Worm (Caenorhabditis elegans) whole organism, L2 larva: ENCODE data around the gene cutl-5.

ENCODE experiments used
- C34F6.9 ChIP-seq: fragments of 150-350 bp; optimal IDR thresholded peaks from 2 replicates; lab custom pipeline; 2014; ENCODE audit warnings: missing biosample characterization, missing genetic modification characterization
- F13H6.1 ChIP-seq: sonication (generic microtip); optimal IDR thresholded peaks from 2 replicates; lab custom pipeline; 2016; ENCODE audit warnings: missing genetic modification characterization, missing compliant biosample characterization
- R02D3.7 ChIP-seq: fragments of 150-350 bp; optimal IDR thresholded peaks from 2 replicates; lab custom pipeline; 2014; ENCODE audit warnings: missing biosample characterization, missing genetic modification characterization
- Y55F3AM.14 ChIP-seq: fragments of 200-800 bp; sonication (Bioruptor generic); optimal IDR thresholded peaks from 2 replicates; lab custom pipeline; 2018; ENCODE audit warnings: mild to moderate bottlenecking, missing genetic modification characterization, missing compliant biosample characterization
- alr-1 ChIP-seq: fragments of 150-350 bp; optimal IDR thresholded peaks from 2 replicates; lab custom pipeline; 2014; ENCODE audit warnings: missing biosample characterization, missing genetic modification characterization
- aly-2 ChIP-seq: fragments of 150-350 bp; optimal IDR thresholded peaks from 2 replicates; lab custom pipeline; 2014; ENCODE audit warnings: missing biosample characterization, missing genetic modification characterization
- ama-1 ChIP-seq: fragments of 150-350 bp; optimal IDR thresholded peaks from 2 replicates; lab custom pipeline; 2018; ENCODE audit warnings: inconsistent platforms
- ceh-16 ChIP-seq: fragments of 150-350 bp; optimal IDR thresholded peaks from 2 replicates; lab custom pipeline; 2014; ENCODE audit warnings: missing biosample characterization, missing genetic modification characterization
- ceh-82 ChIP-seq: fragments of 150-350 bp; optimal IDR thresholded peaks from 2 replicates; lab custom pipeline; 2014; ENCODE audit warnings: missing biosample characterization, missing genetic modification characterization
- crh-2 ChIP-seq: sonication (generic microtip); optimal IDR thresholded peaks from 2 replicates; lab custom pipeline; 2017; ENCODE audit warnings: missing biosample characterization, missing genetic modification characterization
- dmd-4 ChIP-seq: sonication (generic microtip); optimal IDR thresholded peaks from 2 replicates; lab custom pipeline; 2017; ENCODE audit warnings: missing biosample characterization, missing genetic modification characterization
- elt-1 ChIP-seq: fragments of 150-350 bp; optimal IDR thresholded peaks from 2 replicates; lab custom pipeline; 2014; ENCODE audit warnings: missing biosample characterization, missing genetic modification characterization
- elt-3 ChIP-seq: sonication (generic microtip); optimal IDR thresholded peaks from 2 replicates; lab custom pipeline; 2017; ENCODE audit warnings: missing biosample characterization, missing genetic modification characterization
- fos-1 ChIP-seq: fragments of 150-350 bp; optimal IDR thresholded peaks from 2 replicates; lab custom pipeline; 2014; ENCODE audit warnings: missing biosample characterization, missing genetic modification characterization
- gmeb-1 ChIP-seq: fragments of 150-350 bp; optimal IDR thresholded peaks from 2 replicates; lab custom pipeline; 2014; ENCODE audit warnings: missing biosample characterization, missing genetic modification characterization
- lin-11 ChIP-seq: fragments of 150-350 bp; sonication (generic microtip); optimal IDR thresholded peaks from 2 replicates; lab custom pipeline; 2014; ENCODE audit warnings: missing biosample characterization, missing genetic modification characterization, inconsistent platforms, mixed read lengths
- lin-13 ChIP-seq: fragments of 150-350 bp; optimal IDR thresholded peaks from 2 replicates; lab custom pipeline; 2014; ENCODE audit warnings: missing biosample characterization, missing genetic modification reagents, missing genetic modification characterization
- lin-39 ChIP-seq: fragments of 150-350 bp; optimal IDR thresholded peaks from 2 replicates; lab custom pipeline; 2014; ENCODE audit warnings: missing biosample characterization, missing genetic modification reagents, missing genetic modification characterization
- lsy-2 ChIP-seq, 2 experiments: fragments of 150-350 bp in 1 of 2; sonication (generic microtip) in 1 of 2; optimal IDR thresholded peaks; 2 replicates each; lab custom pipeline; 2014 to 2017; ENCODE audit warnings: missing biosample characterization in 2 of 2, missing genetic modification characterization in 2 of 2
- mab-5 ChIP-seq: fragments of 150-350 bp; optimal IDR thresholded peaks from 2 replicates; lab custom pipeline; 2014; ENCODE audit warnings: missing biosample characterization, missing genetic modification characterization
- mbf-1 ChIP-seq: sonication (generic microtip); optimal IDR thresholded peaks from 2 replicates; lab custom pipeline; 2017; ENCODE audit warnings: missing biosample characterization, missing genetic modification characterization
- mdl-1 ChIP-seq, 2 experiments: fragments of 150-350 bp in 1 of 2; sonication (generic microtip) in 1 of 2; optimal IDR thresholded peaks; 2 replicates each; lab custom pipeline; 2017; ENCODE audit warnings: missing biosample characterization in 2 of 2, missing genetic modification characterization in 2 of 2
- nhr-10 ChIP-seq: sonication (generic microtip); optimal IDR thresholded peaks from 2 replicates; lab custom pipeline; 2017; ENCODE audit warnings: missing biosample characterization, missing genetic modification characterization
- nhr-11 ChIP-seq: fragments of 150-350 bp; optimal IDR thresholded peaks from 2 replicates; lab custom pipeline; 2014; ENCODE audit warnings: missing biosample characterization, missing genetic modification characterization
- nhr-129 ChIP-seq: fragments of 150-350 bp; optimal IDR thresholded peaks from 2 replicates; lab custom pipeline; 2014; ENCODE audit warnings: missing biosample characterization, missing genetic modification characterization
- nhr-21 ChIP-seq: fragments of 150-350 bp; optimal IDR thresholded peaks from 2 replicates; lab custom pipeline; 2014; ENCODE audit warnings: missing biosample characterization, missing genetic modification characterization
- nhr-237 ChIP-seq: fragments of 150-350 bp; optimal IDR thresholded peaks from 2 replicates; lab custom pipeline; 2014; ENCODE audit warnings: missing biosample characterization, missing genetic modification characterization
- nhr-25 ChIP-seq: fragments of 150-350 bp; sonication (generic microtip); optimal IDR thresholded peaks from 3 replicates; lab custom pipeline; 2014; ENCODE audit warnings: missing biosample characterization, missing genetic modification characterization
- nhr-6 ChIP-seq: fragments of 150-350 bp; optimal IDR thresholded peaks from 2 replicates; lab custom pipeline; 2014; ENCODE audit warnings: missing biosample characterization, missing genetic modification characterization
- nhr-77 ChIP-seq: fragments of 150-350 bp; optimal IDR thresholded peaks from 2 replicates; lab custom pipeline; 2014; ENCODE audit warnings: missing biosample characterization, missing genetic modification characterization
- peb-1 ChIP-seq: fragments of 150-350 bp; optimal IDR thresholded peaks from 2 replicates; lab custom pipeline; 2014; ENCODE audit warnings: missing biosample characterization, missing genetic modification characterization
- sem-4 ChIP-seq: fragments of 150-350 bp; optimal IDR thresholded peaks from 2 replicates; lab custom pipeline; 2014; ENCODE audit warnings: missing biosample characterization, missing genetic modification reagents, missing genetic modification characterization
- skn-1 ChIP-seq: sonication (generic microtip); optimal IDR thresholded peaks from 2 replicates; lab custom pipeline; 2017; ENCODE audit warnings: missing biosample characterization, missing genetic modification characterization
- sma-9 ChIP-seq, 2 experiments: fragments of 150-350 bp in 1 of 2; sonication (generic microtip) in 1 of 2; optimal IDR thresholded peaks; 2 replicates each; lab custom pipeline; 2014 to 2016; ENCODE audit warnings: missing genetic modification characterization in 2 of 2, mild to moderate bottlenecking in 1 of 2, missing biosample characterization in 1 of 2, missing compliant biosample characterization in 1 of 2, missing genetic modification reagents in 1 of 2, moderate library complexity in 1 of 2
- snpc-4 ChIP-seq: fragments of 150-350 bp; optimal IDR thresholded peaks from 2 replicates; lab custom pipeline; 2014; ENCODE audit warnings: missing biosample characterization, missing genetic modification characterization
- unc-39 ChIP-seq: fragments of 150-350 bp; optimal IDR thresholded peaks from 2 replicates; lab custom pipeline; 2014; ENCODE audit warnings: missing biosample characterization, missing genetic modification characterization
- unc-55 ChIP-seq: fragments of 150-350 bp; sonication (generic microtip); optimal IDR thresholded peaks from 3 replicates; lab custom pipeline; 2014; ENCODE audit warnings: missing biosample characterization, missing genetic modification reagents, missing genetic modification characterization
- unc-62 ChIP-seq: fragments of 150-350 bp; optimal IDR thresholded peaks from 2 replicates; lab custom pipeline; 2014; ENCODE audit warnings: missing biosample characterization, missing genetic modification reagents, missing genetic modification characterization
- zag-1 ChIP-seq: fragments of 150-350 bp; optimal IDR thresholded peaks from 2 replicates; lab custom pipeline; 2014; ENCODE audit warnings: missing biosample characterization, missing genetic modification characterization
- ztf-11 ChIP-seq: sonication (generic microtip); optimal IDR thresholded peaks from 2 replicates; lab custom pipeline; 2017; ENCODE audit warnings: missing biosample characterization, missing genetic modification characterization

cutl-5 gene

DNA sequence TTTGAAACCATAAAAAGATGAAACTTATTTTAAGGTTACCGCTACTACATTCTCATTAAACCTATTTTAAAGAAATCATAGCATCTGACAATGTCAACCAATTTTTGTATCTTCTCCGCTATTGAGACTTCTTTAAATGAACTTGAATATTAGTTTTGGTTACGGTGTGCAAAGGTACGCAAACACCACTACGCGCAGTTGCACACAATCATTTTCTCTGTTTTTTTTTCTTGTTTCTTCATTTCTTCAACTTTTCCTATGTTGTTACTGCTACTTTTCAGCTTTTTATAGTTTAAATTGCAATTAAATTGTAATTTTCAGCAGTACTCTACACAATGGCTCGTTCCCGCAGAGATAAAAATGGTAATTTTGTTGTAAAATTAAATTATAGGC is 4.1 kb downstream of the cutl-5 start, which contains the start of gene F10E7.5:
Gene F10E7.5 (plus strand): TSS at position 322 of the 393 bp plus-strand sequence.
- TF ChIP-seq nhr-6 (tag; lab: Kevin White, UChicago) (peak; percentile 24), R02D3.7 (tag; lab: Kevin White, UChicago) (no peak), nhr-11 (tag; lab: Kevin White, UChicago) (no peak), dmd-4 (tag; lab: Kevin White, UChicago) (no peak), gmeb-1 (tag; lab: Kevin White, UChicago) (no peak), unc-39 (no peak), unc-55 (no peak), aly-2 (tag; lab: Kevin White, UChicago) (no peak), ama-1 (lab: Kevin White, UChicago) (no peak), nhr-129 (tag; lab: Kevin White, UChicago) (peak; percentile 60), lsy-2 (tag; optimal IDR thresholded peaks at IDR 0.05; lab: Kevin White, UChicago) (peak; percentile 94 to 99), sem-4 (tag; lab: Kevin White, UChicago) (peak; percentile 30), elt-3 (tag; lab: Kevin White, UChicago) (no peak), alr-1 (tag; lab: Kevin White, UChicago) (no peak), snpc-4 (peak; percentile 36), lin-13 (no peak), fos-1 (tag; lab: Kevin White, UChicago) (no peak), lin-11 (no peak), C34F6.9 (tag; lab: Kevin White, UChicago) (peak; percentile 66), crh-2 (tag; lab: Kevin White, UChicago) (peak; percentile 62), sma-9 (GFP tag; optimal IDR thresholded peaks at IDR 0.05; lab: Kevin White, UChicago) (peak; percentile 26), sma-9 (tag; optimal IDR thresholded peaks at IDR 0.05; lab: Kevin White, UChicago) (no peak)

DNA sequence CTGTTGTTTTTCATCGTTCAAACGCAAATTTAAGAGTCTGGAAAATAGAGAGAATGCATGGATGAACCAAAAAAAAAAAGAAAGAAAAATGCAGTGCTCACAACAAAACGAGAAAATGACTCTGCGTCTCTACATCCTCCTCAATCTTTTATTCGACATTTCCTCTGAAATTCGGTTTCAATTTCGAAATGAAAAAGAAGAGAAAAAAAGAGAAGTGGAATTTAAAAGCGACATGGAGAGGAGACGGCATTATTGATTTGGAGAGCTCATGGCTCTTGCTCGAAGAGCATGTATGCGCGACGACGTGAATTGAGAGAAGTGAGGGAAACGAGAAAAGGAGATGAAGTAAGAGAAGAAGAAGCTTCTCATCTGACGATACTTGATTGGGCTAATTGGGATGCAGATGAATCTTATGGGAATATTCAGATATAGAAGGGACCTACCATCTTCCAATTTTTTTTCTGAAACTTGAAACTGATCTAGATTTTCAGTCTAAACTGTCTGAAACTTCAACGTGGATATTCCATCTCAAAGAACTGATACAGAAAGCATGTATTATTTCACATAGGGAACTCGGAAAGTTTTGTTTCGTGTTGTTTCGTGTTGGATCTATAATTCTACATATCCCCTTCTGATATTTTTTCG is 4.6 kb downstream of the cutl-5 start:
- no peak for TF ChIP-seq nhr-6 (tag; lab: Kevin White, UChicago)
- TF ChIP-seq nhr-25 (tag; lab: Kevin White, UChicago): no peak
- peak; percentile 28 for TF ChIP-seq nhr-129 (tag; lab: Kevin White, UChicago)
- TF ChIP-seq unc-55: peak; percentile 45
- TF ChIP-seq C34F6.9 (tag; lab: Kevin White, UChicago): peak; percentile 58
- TF ChIP-seq ztf-11 (tag; lab: Kevin White, UChicago): no peak
- no peak for TF ChIP-seq ceh-82 (tag; lab: Kevin White, UChicago)
- no peak for TF ChIP-seq ceh-16 (tag; lab: Kevin White, UChicago)
- no peak for TF ChIP-seq snpc-4
- TF ChIP-seq nhr-77 (tag; lab: Kevin White, UChicago): no peak
- TF ChIP-seq gmeb-1 (tag; lab: Kevin White, UChicago): no peak
- no peak for TF ChIP-seq skn-1 (tag; lab: Kevin White, UChicago)
- no peak for TF ChIP-seq lin-39 (tag; lab: Kevin White, UChicago)
- TF ChIP-seq lin-11: no peak
- no peak for TF ChIP-seq nhr-10 (tag; lab: Kevin White, UChicago)
- no peak for TF ChIP-seq peb-1
- no peak for TF ChIP-seq dmd-4 (tag; lab: Kevin White, UChicago)
- no peak for TF ChIP-seq fos-1 (tag; lab: Kevin White, UChicago)
- no peak for TF ChIP-seq mbf-1 (tag; lab: Kevin White, UChicago)
- TF ChIP-seq nhr-237 (tag; lab: Kevin White, UChicago): no peak
- TF ChIP-seq crh-2 (tag; lab: Kevin White, UChicago): no peak
- no peak for TF ChIP-seq mab-5 (tag; lab: Kevin White, UChicago)
- TF ChIP-seq R02D3.7 (tag; lab: Kevin White, UChicago): no peak
- peak; percentile 21 for TF ChIP-seq zag-1 (tag; lab: Kevin White, UChicago)
- TF ChIP-seq lsy-2 (tag; optimal IDR thresholded peaks at IDR 0.05; lab: Kevin White, UChicago): peak in 1 of 2 experiments; percentile 35
- TF ChIP-seq unc-62 (GFP tag; lab: Kevin White, UChicago): no peak
- peak; percentile 16 for TF ChIP-seq sem-4 (tag; lab: Kevin White, UChicago)
- no peak for TF ChIP-seq F13H6.1 (tag; lab: Kevin White, UChicago)
- TF ChIP-seq Y55F3AM.14 (GFP tag; lab: Kevin White, UChicago): no peak
- TF ChIP-seq mdl-1 (tag; optimal IDR thresholded peaks at IDR 0.05; lab: Kevin White, UChicago): no peak
- TF ChIP-seq elt-3 (tag; lab: Kevin White, UChicago): no peak
- TF ChIP-seq nhr-21 (tag; lab: Kevin White, UChicago): no peak
- no peak for TF ChIP-seq elt-1 (tag; lab: Kevin White, UChicago)
